Worm (Caenorhabditis elegans) whole organism, late embryonic: Measurements from ENCODE around the gene nhr-184.

ENCODE experiments used
- C08G9.2 ChIP-seq: sonication (generic microtip); optimal IDR thresholded peaks from 2 replicates; lab custom pipeline; 2016; ENCODE audit warnings: mild to moderate bottlenecking, missing genetic modification characterization, moderate library complexity, missing compliant biosample characterization
- F13H6.1 ChIP-seq: sonication (generic microtip); optimal IDR thresholded peaks from 2 replicates; lab custom pipeline; 2016; ENCODE audit warnings: missing genetic modification characterization, missing compliant biosample characterization
- K02D7.2 ChIP-seq: sonication (generic microtip); optimal IDR thresholded peaks from 2 replicates; lab custom pipeline; 2017; ENCODE audit warnings: mild to moderate bottlenecking, missing genetic modification characterization, missing compliant biosample characterization
- T23F11.4 ChIP-seq: fragments of 200-800 bp; sonication (Bioruptor generic); optimal IDR thresholded peaks from 2 replicates; lab custom pipeline; 2018; ENCODE audit warnings: mild to moderate bottlenecking, missing genetic modification characterization, missing compliant biosample characterization
- Y22D7AL.16 ChIP-seq: sonication (generic microtip); optimal IDR thresholded peaks from 2 replicates; lab custom pipeline; 2016; ENCODE audit warnings: missing genetic modification characterization, missing compliant biosample characterization
- ahr-1 ChIP-seq: sonication (generic microtip); optimal IDR thresholded peaks from 2 replicates; lab custom pipeline; 2016; ENCODE audit warnings: missing genetic modification characterization, missing compliant biosample characterization
- ama-1 ChIP-seq: fragments of 150-350 bp; optimal IDR thresholded peaks from 2 replicates; lab custom pipeline; 2014
- ceh-14 ChIP-seq: sonication (generic microtip); optimal IDR thresholded peaks from 2 replicates; lab custom pipeline; 2016; ENCODE audit warnings: missing genotype, missing genetic modification characterization, missing compliant biosample characterization
- ceh-19 ChIP-seq: fragments of 200-800 bp; sonication (Bioruptor generic); optimal IDR thresholded peaks from 2 replicates; lab custom pipeline; 2018; ENCODE audit warnings: mild to moderate bottlenecking, missing genetic modification characterization, missing compliant biosample characterization
- ceh-2 ChIP-seq: sonication (generic microtip); optimal IDR thresholded peaks from 2 replicates; lab custom pipeline; 2016; ENCODE audit warnings: missing genotype, missing genetic modification characterization, missing compliant biosample characterization
- ceh-22 ChIP-seq: sonication (generic microtip); optimal IDR thresholded peaks from 2 replicates; lab custom pipeline; 2017; ENCODE audit warnings: missing biosample characterization, missing genetic modification characterization
- ceh-24 ChIP-seq: sonication (generic microtip); optimal IDR thresholded peaks from 2 replicates; lab custom pipeline; 2016; ENCODE audit warnings: mild to moderate bottlenecking, missing genetic modification characterization, missing compliant biosample characterization
- ceh-34 ChIP-seq: sonication (generic microtip); optimal IDR thresholded peaks from 2 replicates; lab custom pipeline; 2016; ENCODE audit warnings: mild to moderate bottlenecking, missing genetic modification characterization, missing compliant biosample characterization
- ceh-48 ChIP-seq: sonication (generic microtip); optimal IDR thresholded peaks from 2 replicates; lab custom pipeline; 2016; ENCODE audit warnings: missing genetic modification characterization, inconsistent platforms, missing compliant biosample characterization
- dmd-4 ChIP-seq: sonication (generic microtip); optimal IDR thresholded peaks from 2 replicates; lab custom pipeline; 2016; ENCODE audit warnings: borderline replicate concordance, missing genetic modification characterization, missing compliant biosample characterization
- dve-1 ChIP-seq: sonication (generic microtip); optimal IDR thresholded peaks from 2 replicates; lab custom pipeline; 2017; ENCODE audit warnings: antibody characterized with exemption, mild to moderate bottlenecking, missing genetic modification characterization, missing compliant biosample characterization
- elt-2 ChIP-seq: sonication (generic microtip); optimal IDR thresholded peaks from 2 replicates; lab custom pipeline; 2016; ENCODE audit warnings: missing genetic modification reagents, missing genetic modification characterization, missing compliant biosample characterization
- elt-4 ChIP-seq: sonication (generic microtip); optimal IDR thresholded peaks from 2 replicates; lab custom pipeline; 2016; ENCODE audit warnings: missing genetic modification characterization, missing compliant biosample characterization
- fax-1 ChIP-seq: sonication (generic microtip); optimal IDR thresholded peaks from 2 replicates; lab custom pipeline; 2016; ENCODE audit warnings: missing genotype, missing genetic modification characterization, missing compliant biosample characterization
- fkh-10 ChIP-seq: fragments of 150-350 bp; optimal IDR thresholded peaks from 2 replicates; lab custom pipeline; 2014; ENCODE audit warnings: missing biosample characterization, missing genetic modification reagents, missing genetic modification characterization
- hlh-15 ChIP-seq: sonication (generic microtip); optimal IDR thresholded peaks from 2 replicates; lab custom pipeline; 2016; ENCODE audit warnings: missing genetic modification characterization, missing compliant biosample characterization
- hlh-6 ChIP-seq: sonication (generic microtip); optimal IDR thresholded peaks from 2 replicates; lab custom pipeline; 2016; ENCODE audit warnings: missing genotype, missing genetic modification characterization, missing compliant biosample characterization
- hlh-8 ChIP-seq: sonication (generic microtip); optimal IDR thresholded peaks from 2 replicates; lab custom pipeline; 2016; ENCODE audit warnings: missing genotype, missing genetic modification characterization, missing compliant biosample characterization
- lim-6 ChIP-seq: sonication (generic microtip); optimal IDR thresholded peaks from 2 replicates; lab custom pipeline; 2016; ENCODE audit warnings: missing genetic modification characterization, missing compliant biosample characterization
- lin-11 ChIP-seq: fragments of 200-800 bp; sonication (Bioruptor generic); optimal IDR thresholded peaks from 2 replicates; lab custom pipeline; 2018; ENCODE audit warnings: mild to moderate bottlenecking, missing genetic modification characterization, missing compliant biosample characterization
- nfya-1 ChIP-seq: sonication (generic microtip); optimal IDR thresholded peaks from 2 replicates; lab custom pipeline; 2017; ENCODE audit warnings: missing genetic modification characterization, mild to moderate bottlenecking, missing compliant biosample characterization, antibody characterized with exemption, moderate library complexity
- nhr-11 ChIP-seq: fragments of 150-350 bp; optimal IDR thresholded peaks from 2 replicates; lab custom pipeline; 2014; ENCODE audit warnings: missing biosample characterization, missing genetic modification characterization
- npax-4 ChIP-seq: sonication (generic microtip); optimal IDR thresholded peaks from 2 replicates; lab custom pipeline; 2016; ENCODE audit warnings: missing genetic modification characterization, missing compliant biosample characterization
- pha-4 ChIP-seq: fragments of 150-350 bp; optimal IDR thresholded peaks from 2 replicates; lab custom pipeline; 2018; ENCODE audit warnings: missing biosample characterization, missing genetic modification reagents, missing genetic modification characterization
- pros-1 ChIP-seq: fragments of 150-350 bp; optimal IDR thresholded peaks from 2 replicates; lab custom pipeline; 2014; ENCODE audit warnings: missing biosample characterization, missing genetic modification reagents, missing genetic modification characterization
- ref-2 ChIP-seq: sonication (generic microtip); optimal IDR thresholded peaks from 2 replicates; lab custom pipeline; 2016; ENCODE audit warnings: missing genetic modification characterization, missing compliant biosample characterization
- rnt-1 ChIP-seq: sonication (generic microtip); optimal IDR thresholded peaks from 2 replicates; lab custom pipeline; 2016; ENCODE audit warnings: missing genetic modification characterization, missing compliant biosample characterization
- sdc-2 ChIP-seq: sonication (generic microtip); optimal IDR thresholded peaks from 2 replicates; lab custom pipeline; 2016; ENCODE audit warnings: missing genotype, missing genetic modification characterization, missing compliant biosample characterization
- syd-9 ChIP-seq: sonication (generic microtip); optimal IDR thresholded peaks from 2 replicates; lab custom pipeline; 2016; ENCODE audit warnings: mild to moderate bottlenecking, missing genetic modification characterization, moderate library complexity, missing compliant biosample characterization
- tbx-7 ChIP-seq: sonication (generic microtip); optimal IDR thresholded peaks from 2 replicates; lab custom pipeline; 2016; ENCODE audit warnings: missing genotype, missing genetic modification characterization, missing compliant biosample characterization
- ttx-3 ChIP-seq: sonication (generic microtip); optimal IDR thresholded peaks from 2 replicates; lab custom pipeline; 2016; ENCODE audit warnings: missing genetic modification reagents, missing genetic modification characterization, missing compliant biosample characterization
- zip-5 ChIP-seq: sonication (generic microtip); optimal IDR thresholded peaks from 2 replicates; lab custom pipeline; 2016; ENCODE audit warnings: missing genetic modification characterization, missing compliant biosample characterization

The nhr-184 gene

DNA sequence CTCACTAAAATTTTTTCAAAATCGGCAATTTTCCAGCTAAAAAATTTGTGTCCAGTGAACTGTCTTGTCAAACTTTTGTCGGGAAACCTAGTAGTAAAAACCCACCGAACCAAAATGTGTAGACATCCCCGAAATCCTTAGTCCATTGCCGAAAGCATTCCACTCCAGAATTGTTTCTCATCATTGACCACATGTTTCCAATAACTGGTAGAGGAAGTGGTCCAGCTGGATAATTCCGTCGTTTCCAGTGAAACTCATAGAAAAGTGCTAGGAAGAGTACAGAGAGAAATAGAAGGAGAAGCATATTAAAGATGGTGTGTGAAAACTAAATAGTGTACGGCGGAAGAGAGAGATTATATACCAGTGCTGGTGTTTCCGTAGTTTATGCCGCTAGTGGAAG is 10.2 kb downstream of the nhr-184 start, which contains the start of gene cyp-33C12:
Gene cyp-33C12, minus strand, starts transcription at position 321 of the 400 bp plus-strand sequence.
- TF ChIP-seq T23F11.4 (GFP tag; lab: Kevin White, UChicago) (no peak), ceh-14 (no peak), K02D7.2 (no peak), C08G9.2 (no peak), ceh-19 (GFP tag; lab: Kevin White, UChicago) (no peak), zip-5 (no peak), ahr-1 (tag; lab: Kevin White, UChicago) (no peak), ceh-2 (no peak), Y22D7AL.16 (tag; lab: Kevin White, UChicago) (no peak), elt-2 (tag; lab: Kevin White, UChicago) (no peak)
- TF ChIP-seq, all 69 proteins: peak for 0

DNA sequence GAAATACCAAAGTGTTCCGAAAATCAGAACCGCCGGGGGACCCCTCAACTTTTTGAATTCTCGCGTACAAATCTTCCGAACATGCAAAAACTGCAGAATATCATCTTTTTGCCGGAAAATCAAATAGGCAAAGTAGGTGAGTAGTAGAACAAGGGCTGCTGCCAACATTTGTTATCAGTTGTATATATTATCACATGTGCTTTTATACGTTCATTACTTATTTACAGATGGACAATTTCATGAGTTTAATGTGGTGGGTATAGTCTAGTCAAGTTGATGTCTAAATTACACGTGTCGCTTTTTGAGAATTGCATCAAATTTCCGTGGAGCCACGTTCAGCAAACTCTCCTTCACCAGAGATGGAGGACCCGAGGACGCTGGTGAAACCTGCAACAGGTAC is 13.0 kb downstream of the nhr-184 start, which contains the start of gene cyp-32B1:
Gene cyp-32B1, minus strand, starts transcription at position 176 of the 400 bp plus-strand sequence.
- TF ChIP-seq fkh-10 (GFP tag; lab: Kevin White, UChicago) (no peak), syd-9 (tag; lab: Kevin White, UChicago) (no peak), hlh-8 (tag; lab: Kevin White, UChicago) (no peak), nfya-1 (tag; lab: Kevin White, UChicago) (no peak), hlh-6 (tag; lab: Kevin White, UChicago) (no peak)

DNA sequence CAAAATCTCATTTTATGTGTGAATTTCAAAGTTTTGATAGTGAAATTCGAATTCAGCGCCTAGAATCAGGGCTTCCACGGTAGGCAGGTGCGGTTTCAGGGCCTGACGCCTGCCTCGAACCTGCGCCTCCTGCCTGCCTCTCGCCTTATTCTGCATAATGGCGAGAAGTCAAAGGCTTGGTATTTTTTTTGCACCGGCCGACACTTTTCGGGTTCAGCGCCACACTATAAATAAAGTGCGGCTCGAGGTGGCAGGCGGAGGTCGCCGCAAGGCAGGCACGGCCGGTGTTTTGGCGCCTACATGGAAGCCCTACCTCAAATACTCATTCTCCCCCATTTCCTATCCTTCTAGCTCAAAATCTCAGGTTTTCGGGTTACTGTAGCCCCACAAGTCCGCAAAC is 13.9 kb downstream of the nhr-184 start:
- TF ChIP-seq hlh-6 (tag; lab: Kevin White, UChicago) (no peak), ttx-3 (tag; lab: Kevin White, UChicago) (no peak), elt-4 (no peak), pha-4 (no peak), ref-2 (tag; lab: Kevin White, UChicago) (no peak), ceh-22 (no peak), nhr-11 (no peak), ceh-24 (tag; lab: Kevin White, UChicago) (no peak), K02D7.2 (no peak), lin-11 (tag; lab: Kevin White, UChicago) (no peak)

DNA sequence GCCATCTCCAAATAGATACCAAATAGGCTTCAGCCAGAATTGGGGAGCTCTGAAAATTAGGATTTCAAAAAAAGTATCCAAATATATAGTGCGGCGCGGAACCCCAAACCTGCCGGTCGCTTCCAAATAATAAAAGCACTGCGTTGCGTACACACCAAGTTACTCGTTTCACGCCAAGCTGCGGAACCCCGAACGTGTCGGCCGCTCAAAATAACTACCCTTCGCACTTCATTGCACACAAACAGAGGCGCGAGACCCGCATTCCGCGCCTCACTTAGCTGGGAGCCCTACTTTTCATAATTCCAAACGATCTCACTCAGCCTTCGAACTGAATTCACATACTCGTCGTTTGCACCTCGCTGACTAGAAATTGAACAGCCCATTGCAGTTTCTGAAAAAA is 14.7 kb downstream of the nhr-184 start:
- TF ChIP-seq lim-6 (tag; lab: Kevin White, UChicago) (no peak), T23F11.4 (GFP tag; lab: Kevin White, UChicago) (no peak), npax-4 (no peak), elt-2 (tag; lab: Kevin White, UChicago) (no peak), sdc-2 (tag; lab: Kevin White, UChicago) (no peak), tbx-7 (tag; lab: Kevin White, UChicago) (no peak), ref-2 (tag; lab: Kevin White, UChicago) (no peak), hlh-8 (tag; lab: Kevin White, UChicago) (no peak), ama-1 (lab: Kevin White, UChicago) (no peak), rnt-1 (no peak), ceh-34 (tag; lab: Kevin White, UChicago) (no peak), hlh-6 (tag; lab: Kevin White, UChicago) (no peak), pros-1 (tag; lab: Kevin White, UChicago) (no peak), fax-1 (no peak)

DNA sequence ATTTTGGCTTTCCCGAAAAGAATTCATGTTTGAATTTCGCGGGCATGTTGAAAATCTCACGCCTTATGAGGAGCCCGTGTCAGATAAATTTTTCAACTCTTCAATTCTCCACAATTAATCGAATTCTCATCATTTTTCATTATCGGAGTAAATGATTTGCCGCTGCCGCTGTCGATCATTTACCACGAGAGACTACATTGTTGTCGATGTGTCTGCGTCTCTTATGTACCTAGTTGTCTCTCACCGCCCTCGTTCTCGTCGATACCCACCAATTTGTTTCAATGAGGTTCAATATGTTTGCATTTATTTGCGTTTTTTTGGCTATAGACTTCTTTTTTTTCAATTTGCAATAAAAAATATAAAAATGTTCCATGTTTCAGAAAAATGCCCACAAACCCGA is 22.2 kb downstream of the nhr-184 start, which contains the start of gene nhr-13:
Gene nhr-13, plus strand, starts transcription at position 369 of the 400 bp plus-strand sequence.
- TF ChIP-seq nhr-11, result no peak
- no peak for TF ChIP-seq dve-1 (tag; lab: Kevin White, UChicago)
- TF ChIP-seq Y22D7AL.16 (tag; lab: Kevin White, UChicago), result no peak
- no peak for TF ChIP-seq ceh-48 (tag; lab: Kevin White, UChicago)
- TF ChIP-seq dmd-4, result no peak
- TF ChIP-seq F13H6.1 (tag; lab: Kevin White, UChicago), result no peak
- no peak for TF ChIP-seq hlh-15 (tag; lab: Kevin White, UChicago)
- TF ChIP-seq fax-1, result no peak
- no peak for TF ChIP-seq ceh-14
- TF ChIP-seq fkh-10 (GFP tag; lab: Kevin White, UChicago), result no peak
